Worm (Caenorhabditis elegans) whole organism, young adult: ENCODE measurements around the gene K06A1.2.

ENCODE experiments used
- F52B5.7 ChIP-seq: sonication (generic microtip); optimal IDR thresholded peaks from 2 replicates; lab custom pipeline; 2016; ENCODE audit warnings: mild to moderate bottlenecking, missing genetic modification characterization, missing compliant biosample characterization
- Y53G8AR.9 ChIP-seq: fragments of 200-800 bp; sonication (Bioruptor generic); conservative IDR thresholded peaks from 2 replicates; pipeline ENCODE4 v1.3.6; 2022; ENCODE audit warnings: missing genetic modification reagents, missing genetic modification characterization, missing compliant biosample characterization
- Y56A3A.18 ChIP-seq: fragments of 200-800 bp; sonication (Bioruptor generic); IDR thresholded peaks from 2 replicates; pipeline ENCODE4 v1.3.6; 2022; ENCODE audit warnings: missing genetic modification reagents, missing genetic modification characterization, missing compliant biosample characterization
- Y67H2A.10 ChIP-seq: fragments of 200-800 bp; sonication (Bioruptor generic); conservative IDR thresholded peaks from 2 replicates; pipeline ENCODE4 v1.3.6; 2022; ENCODE audit warnings: missing genetic modification reagents, missing genetic modification characterization, missing compliant biosample characterization
- ama-1 ChIP-seq, 3 experiments: fragments of 150-350 bp in 1 of 3; sonication (generic microtip) in 2 of 3; optimal IDR thresholded peaks; 2 replicates each; lab custom pipeline; 2014 to 2018; ENCODE audit warnings: missing biosample characterization in 2 of 3, missing genetic modification characterization in 2 of 3, missing genetic modification reagents in 2 of 3
- cebp-2 ChIP-seq: fragments of 200-800 bp; sonication (Bioruptor generic); IDR thresholded peaks from 2 replicates; pipeline ENCODE4 v1.3.6; 2022; ENCODE audit warnings: missing genetic modification characterization, missing compliant biosample characterization
- dpff-1 ChIP-seq: sonication (generic microtip); optimal IDR thresholded peaks from 2 replicates; lab custom pipeline; 2017; ENCODE audit warnings: mild to moderate bottlenecking, missing genetic modification characterization, missing compliant biosample characterization
- efl-1 ChIP-seq: fragments of 150-350 bp; optimal IDR thresholded peaks from 2 replicates; lab custom pipeline; 2014; ENCODE audit warnings: missing biosample characterization, missing genetic modification reagents, missing genetic modification characterization
- him-1 ChIP-seq: sonication (generic microtip); optimal IDR thresholded peaks from 2 replicates; lab custom pipeline; 2016; ENCODE audit warnings: missing genotype, missing genetic modification reagents, missing genetic modification characterization, missing compliant biosample characterization
- hmg-1.2 ChIP-seq: fragments of 200-800 bp; sonication (Bioruptor generic); IDR thresholded peaks from 2 replicates; pipeline ENCODE4 v1.3.6; 2022; ENCODE audit warnings: missing genetic modification reagents, missing genetic modification characterization, missing compliant biosample characterization
- madf-10 ChIP-seq: sonication (generic microtip); optimal IDR thresholded peaks from 2 replicates; lab custom pipeline; 2016; ENCODE audit warnings: mild to moderate bottlenecking, missing genetic modification characterization, missing compliant biosample characterization

DNA sequence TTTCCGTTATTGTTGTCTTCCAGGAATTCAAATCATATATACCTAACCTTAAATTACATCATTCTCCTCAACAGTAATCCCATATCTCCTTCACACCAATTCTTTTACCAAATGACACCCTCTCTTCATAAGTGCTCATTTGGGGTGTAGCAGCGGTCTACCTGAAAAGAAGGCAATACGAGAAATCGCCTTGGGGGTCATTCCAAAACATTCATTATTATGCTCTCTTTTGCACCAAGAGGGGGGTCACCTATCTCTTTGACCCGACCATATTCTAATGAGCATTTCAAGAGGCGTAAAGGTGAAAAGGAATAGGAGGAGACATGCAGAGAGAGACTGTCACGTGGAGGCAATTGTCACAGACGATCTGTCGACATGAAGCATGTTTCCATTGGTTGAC lies 7.0 kb upstream of the K06A1.2 start:
- TF ChIP-seq ama-1 (optimal IDR thresholded peaks at IDR 0.05; lab: Kevin White, UChicago) (no peak), ama-1 (GFP tag; optimal IDR thresholded peaks at IDR 0.05; lab: Kevin White, UChicago) (no peak), Y56A3A.18 (GFP tag; lab: Robert Waterston, UW) (no peak), him-1 (tag; lab: Kevin White, UChicago) (no peak), dpff-1 (no peak), Y53G8AR.9 (GFP tag; lab: Robert Waterston, UW) (no peak), madf-10 (tag; lab: Kevin White, UChicago) (no peak), Y67H2A.10 (GFP tag; lab: Robert Waterston, UW) (no peak), hmg-1.2 (no peak), F52B5.7 (tag; lab: Kevin White, UChicago) (no peak), efl-1 (GFP tag; lab: Kevin White, UChicago) (no peak), cebp-2 (GFP tag; lab: Robert Waterston, UW) (no peak)
